Worm (Caenorhabditis elegans) whole organism, young adult: Measurements from ENCODE around the gene T28H10.1.

Experiments
- B0336.3 ChIP-seq: fragments of 200-800 bp; sonication (Bioruptor generic); IDR thresholded peaks from 2 replicates; pipeline ENCODE4 v1.3.6; 2022; ENCODE audit warnings: missing genetic modification characterization, missing compliant biosample characterization
- C06A6.2 ChIP-seq: fragments of 200-800 bp; sonication (Bioruptor generic); conservative IDR thresholded peaks from 2 replicates; pipeline ENCODE4 v1.3.6; 2022; ENCODE audit warnings: missing genetic modification characterization, missing compliant biosample characterization
- F10E7.11 ChIP-seq: sonication (generic microtip); optimal IDR thresholded peaks from 2 replicates; lab custom pipeline; 2017; ENCODE audit warnings: mild to moderate bottlenecking, missing genetic modification characterization, moderate library complexity, missing compliant biosample characterization
- F23B12.7 ChIP-seq: sonication (generic microtip); optimal IDR thresholded peaks from 2 replicates; lab custom pipeline; 2017; ENCODE audit warnings: missing genetic modification characterization, mild to moderate bottlenecking, missing compliant biosample characterization, antibody characterized with exemption, moderate library complexity; ENCODE audit not compliant: insufficient read depth
- F33H1.4 ChIP-seq: fragments of 200-800 bp; sonication (Bioruptor generic); IDR thresholded peaks from 2 replicates; pipeline ENCODE4 v1.3.6; 2022; ENCODE audit warnings: missing genetic modification reagents, missing genetic modification characterization, missing compliant biosample characterization
- F39B2.1 ChIP-seq: fragments of 200-800 bp; sonication (Bioruptor generic); IDR thresholded peaks from 2 replicates; pipeline ENCODE4 v1.3.6; 2022; ENCODE audit warnings: missing genetic modification reagents, missing genetic modification characterization, missing compliant biosample characterization
- F57A8.1 ChIP-seq: fragments of 200-800 bp; sonication (Bioruptor generic); optimal IDR thresholded peaks from 2 replicates; lab custom pipeline; 2018; ENCODE audit warnings: mild to moderate bottlenecking, missing genetic modification characterization, moderate library complexity, missing compliant biosample characterization
- F57C9.4 ChIP-seq: sonication (generic microtip); optimal IDR thresholded peaks from 2 replicates; lab custom pipeline; 2017; ENCODE audit warnings: mild to moderate bottlenecking, missing genetic modification characterization, missing compliant biosample characterization
- K11D2.4 ChIP-seq: fragments of 200-800 bp; sonication (Bioruptor generic); IDR thresholded peaks from 2 replicates; pipeline ENCODE4 v1.3.6; 2022; ENCODE audit warnings: missing genetic modification reagents, missing genetic modification characterization, missing compliant biosample characterization
- Y53G8AR.9 ChIP-seq: fragments of 200-800 bp; sonication (Bioruptor generic); conservative IDR thresholded peaks from 2 replicates; pipeline ENCODE4 v1.3.6; 2022; ENCODE audit warnings: missing genetic modification reagents, missing genetic modification characterization, missing compliant biosample characterization
- Y56A3A.18 ChIP-seq: fragments of 200-800 bp; sonication (Bioruptor generic); IDR thresholded peaks from 2 replicates; pipeline ENCODE4 v1.3.6; 2022; ENCODE audit warnings: missing genetic modification reagents, missing genetic modification characterization, missing compliant biosample characterization
- Y95B8A.8 ChIP-seq: fragments of 200-800 bp; sonication (Bioruptor generic); IDR thresholded peaks from 2 replicates; pipeline ENCODE4 v1.3.6; 2022; ENCODE audit warnings: missing genetic modification reagents, missing genetic modification characterization, missing compliant biosample characterization
- akir-1 ChIP-seq: fragments of 200-800 bp; sonication (Bioruptor generic); optimal IDR thresholded peaks from 2 replicates; lab custom pipeline; 2018; ENCODE audit warnings: mild to moderate bottlenecking, missing genetic modification characterization, moderate library complexity, missing compliant biosample characterization
- atf-7 ChIP-seq: sonication (generic microtip); optimal IDR thresholded peaks from 2 replicates; lab custom pipeline; 2017; ENCODE audit warnings: mild to moderate bottlenecking, missing genetic modification characterization, missing compliant biosample characterization
- cebp-1 ChIP-seq, 2 experiments: fragments of 200-800 bp in 1 of 2; sonication (Bioruptor generic) in 1 of 2; sonication (generic microtip) in 1 of 2; IDR thresholded peaks in 1 of 2; optimal IDR thresholded peaks in 1 of 2; 2 replicates each; pipeline versions ENCODE4 v1.3.6 to Lab custom; 2017 to 2022; ENCODE audit warnings: missing compliant biosample characterization in 2 of 2, missing genetic modification characterization in 2 of 2, mild to moderate bottlenecking in 1 of 2, missing genetic modification reagents in 1 of 2, moderate library complexity in 1 of 2
- cebp-2 ChIP-seq: fragments of 200-800 bp; sonication (Bioruptor generic); IDR thresholded peaks from 2 replicates; pipeline ENCODE4 v1.3.6; 2022; ENCODE audit warnings: missing genetic modification characterization, missing compliant biosample characterization
- ceh-58 ChIP-seq: fragments of 200-800 bp; sonication (Bioruptor generic); IDR thresholded peaks from 2 replicates; pipeline ENCODE4 v1.3.6; 2022; ENCODE audit warnings: missing genetic modification characterization, missing compliant biosample characterization
- ceh-79 ChIP-seq: sonication (generic microtip); optimal IDR thresholded peaks from 2 replicates; lab custom pipeline; 2017; ENCODE audit warnings: mild to moderate bottlenecking, missing genetic modification characterization, missing compliant biosample characterization
- chd-7 ChIP-seq: sonication (generic microtip); optimal IDR thresholded peaks from 2 replicates; lab custom pipeline; 2016; ENCODE audit warnings: mild to moderate bottlenecking, missing genetic modification characterization, moderate library complexity, missing compliant biosample characterization
- dox-1 ChIP-seq: fragments of 200-800 bp; sonication (Bioruptor generic); IDR thresholded peaks from 2 replicates; pipeline ENCODE4 v1.3.6; 2022; ENCODE audit warnings: missing genetic modification reagents, missing genetic modification characterization, missing compliant biosample characterization
- ekl-4 ChIP-seq: fragments of 200-800 bp; sonication (Bioruptor generic); IDR thresholded peaks from 2 replicates; pipeline ENCODE4 v1.3.6; 2022; ENCODE audit warnings: missing genetic modification reagents, missing genetic modification characterization, missing compliant biosample characterization
- fkh-3 ChIP-seq: sonication (generic microtip); optimal IDR thresholded peaks from 2 replicates; lab custom pipeline; 2016; ENCODE audit warnings: mild to moderate bottlenecking, missing genetic modification characterization, missing compliant biosample characterization
- gei-17 ChIP-seq: fragments of 200-800 bp; sonication (Bioruptor generic); optimal IDR thresholded peaks from 2 replicates; lab custom pipeline; 2018; ENCODE audit warnings: mild to moderate bottlenecking, missing genetic modification characterization, missing compliant biosample characterization
- hmg-1.2 ChIP-seq: fragments of 200-800 bp; sonication (Bioruptor generic); IDR thresholded peaks from 2 replicates; pipeline ENCODE4 v1.3.6; 2022; ENCODE audit warnings: missing genetic modification reagents, missing genetic modification characterization, missing compliant biosample characterization
- hmg-20 ChIP-seq: fragments of 200-800 bp; sonication (Bioruptor generic); IDR thresholded peaks from 2 replicates; pipeline ENCODE4 v1.3.6; 2022; ENCODE audit warnings: missing genetic modification reagents, missing genetic modification characterization, missing compliant biosample characterization
- hrde-1 ChIP-seq: sonication (generic microtip); optimal IDR thresholded peaks from 2 replicates; lab custom pipeline; 2016; ENCODE audit warnings: missing genetic modification characterization, mild to moderate bottlenecking, missing compliant biosample characterization, moderate library complexity, missing genotype, missing genetic modification reagents, borderline replicate concordance
- lag-1 ChIP-seq: fragments of 200-800 bp; sonication (Bioruptor generic); IDR thresholded peaks from 2 replicates; pipeline ENCODE4 v1.3.6; 2022; ENCODE audit warnings: missing genetic modification reagents, missing genetic modification characterization, missing compliant biosample characterization
- let-607 ChIP-seq, 2 experiments: fragments of 200-800 bp in 1 of 2; sonication (Bioruptor generic) in 1 of 2; sonication (generic microtip) in 1 of 2; optimal IDR thresholded peaks; 2 replicates each; lab custom pipeline; 2016 to 2018; ENCODE audit warnings: mild to moderate bottlenecking in 2 of 2, missing compliant biosample characterization in 2 of 2, missing genetic modification characterization in 2 of 2, moderate library complexity in 2 of 2, missing genotype in 1 of 2
- lin-54 ChIP-seq: fragments of 200-800 bp; sonication (Bioruptor generic); optimal IDR thresholded peaks from 2 replicates; lab custom pipeline; 2018; ENCODE audit warnings: mild to moderate bottlenecking, missing genetic modification characterization, missing compliant biosample characterization
- lsl-1 ChIP-seq: fragments of 200-800 bp; sonication (Bioruptor generic); optimal IDR thresholded peaks from 2 replicates; lab custom pipeline; 2018; ENCODE audit warnings: mild to moderate bottlenecking, missing genetic modification characterization, moderate library complexity, missing compliant biosample characterization
- madf-10 ChIP-seq: sonication (generic microtip); optimal IDR thresholded peaks from 2 replicates; lab custom pipeline; 2016; ENCODE audit warnings: mild to moderate bottlenecking, missing genetic modification characterization, missing compliant biosample characterization
- madf-3 ChIP-seq: fragments of 200-800 bp; sonication (Bioruptor generic); IDR thresholded peaks from 2 replicates; pipeline ENCODE4 v1.3.6; 2022; ENCODE audit warnings: missing genetic modification reagents, missing genetic modification characterization, missing compliant biosample characterization
- mel-28 ChIP-seq: sonication (generic microtip); optimal IDR thresholded peaks from 2 replicates; lab custom pipeline; 2016; ENCODE audit warnings: borderline replicate concordance, mild to moderate bottlenecking, missing genetic modification characterization, missing compliant biosample characterization
- nhr-179 ChIP-seq: sonication (generic microtip); optimal IDR thresholded peaks from 2 replicates; lab custom pipeline; 2016; ENCODE audit warnings: mild to moderate bottlenecking, missing genetic modification characterization, missing compliant biosample characterization
- repo-1 ChIP-seq: sonication (generic microtip); optimal IDR thresholded peaks from 2 replicates; lab custom pipeline; 2017; ENCODE audit warnings: mild to moderate bottlenecking, missing genetic modification characterization, missing compliant biosample characterization
- sdz-38 ChIP-seq: sonication (generic microtip); optimal IDR thresholded peaks from 2 replicates; lab custom pipeline; 2016; ENCODE audit warnings: missing genotype, missing genetic modification characterization, missing compliant biosample characterization
- snpc-1.1 ChIP-seq: sonication (generic microtip); optimal IDR thresholded peaks from 2 replicates; lab custom pipeline; 2017; ENCODE audit warnings: missing genetic modification characterization, mild to moderate bottlenecking, missing compliant biosample characterization, antibody characterized with exemption, moderate library complexity, missing genotype, missing genetic modification reagents; ENCODE audit not compliant: insufficient read depth
- snpc-1.3 ChIP-seq: sonication (generic microtip); optimal IDR thresholded peaks from 2 replicates; lab custom pipeline; 2017; ENCODE audit warnings: missing genetic modification characterization, mild to moderate bottlenecking, missing compliant biosample characterization, antibody characterized with exemption, moderate library complexity, missing genotype, missing genetic modification reagents; ENCODE audit not compliant: insufficient read depth
- snpc-3.4 ChIP-seq: sonication (generic microtip); optimal IDR thresholded peaks from 2 replicates; lab custom pipeline; 2017; ENCODE audit warnings: missing genetic modification characterization, mild to moderate bottlenecking, missing compliant biosample characterization, antibody characterized with exemption, moderate library complexity, missing genotype, missing genetic modification reagents
- snpc-4 ChIP-seq, 5 experiments: fragments of 150-350 bp in 1 of 5; sonication (generic microtip) in 4 of 5; optimal IDR thresholded peaks; 2 replicates each; lab custom pipeline; 2014 to 2018; ENCODE audit warnings: missing genetic modification characterization in 5 of 5, missing biosample characterization in 3 of 5, antibody characterized with exemption in 2 of 5, mild to moderate bottlenecking in 2 of 5, missing compliant biosample characterization in 2 of 5, missing genotype in 2 of 5, moderate library complexity in 2 of 5, missing genetic modification reagents in 1 of 5
- sptf-2 ChIP-seq: fragments of 200-800 bp; sonication (Bioruptor generic); optimal IDR thresholded peaks from 2 replicates; lab custom pipeline; 2018; ENCODE audit warnings: mild to moderate bottlenecking, missing genetic modification characterization, missing compliant biosample characterization
- unc-130 ChIP-seq: sonication (generic microtip); optimal IDR thresholded peaks from 2 replicates; lab custom pipeline; 2016; ENCODE audit warnings: missing genetic modification reagents, missing genetic modification characterization, missing compliant biosample characterization
- zim-3 ChIP-seq: sonication (generic microtip); optimal IDR thresholded peaks from 2 replicates; lab custom pipeline; 2017; ENCODE audit warnings: mild to moderate bottlenecking, missing genetic modification characterization, moderate library complexity, missing compliant biosample characterization
- ztf-25 ChIP-seq: fragments of 200-800 bp; sonication (Bioruptor generic); IDR thresholded peaks from 2 replicates; pipeline ENCODE4 v1.3.6; 2022; ENCODE audit warnings: missing genetic modification reagents, missing genetic modification characterization, missing compliant biosample characterization
- ztf-26 ChIP-seq: sonication (generic microtip); optimal IDR thresholded peaks from 2 replicates; lab custom pipeline; 2017; ENCODE audit warnings: missing genetic modification characterization, missing compliant biosample characterization

The T28H10.1 gene

DNA sequence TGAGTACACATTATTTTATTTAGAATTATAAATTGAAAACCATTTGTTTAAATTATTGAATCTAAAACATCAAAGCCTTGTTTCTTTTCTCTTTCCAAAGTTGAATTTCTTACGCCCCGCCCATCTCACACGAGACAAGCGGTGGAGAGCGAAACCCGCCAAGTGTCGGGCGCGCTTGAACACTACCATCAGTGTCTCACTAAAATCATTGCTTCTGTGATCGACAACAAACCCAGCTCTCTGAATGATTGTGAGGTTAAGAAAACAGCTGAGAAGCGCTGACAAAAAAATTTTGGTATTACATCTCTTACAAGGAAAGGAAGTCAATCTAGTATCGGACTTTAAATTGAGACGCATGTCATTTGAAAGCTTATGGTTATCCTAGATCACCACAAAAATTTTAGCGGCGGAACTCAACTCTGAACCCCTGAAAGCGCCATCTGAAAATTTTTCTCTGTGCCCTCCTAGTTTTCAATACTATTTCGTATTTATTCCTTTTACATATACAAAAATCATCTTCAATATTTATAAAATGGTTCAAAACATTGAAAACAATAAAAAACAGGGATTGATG, 12.4 kb upstream of the T28H10.1 start (continued):
- peak; percentile 100 for TF ChIP-seq snpc-1.1 (tag; lab: Kevin White, UChicago)
- TF ChIP-seq F23B12.7 (tag; lab: Kevin White, UChicago), result peak; percentile 56
- peak; percentile 24 for TF ChIP-seq hrde-1
- peak; percentile 100 for TF ChIP-seq snpc-4 (GFP tag; optimal IDR thresholded peaks at IDR 0.05; lab: Kevin White, UChicago)
- TF ChIP-seq snpc-4 (tag; optimal IDR thresholded peaks at IDR 0.05; lab: Kevin White, UChicago), result peak; percentile 99 to 100 (median 100)
- peak in 1 of 2 experiments; percentile 8 for TF ChIP-seq let-607 (tag; optimal IDR thresholded peaks at IDR 0.05; lab: Kevin White, UChicago)
- no peak for TF ChIP-seq F57A8.1 (GFP tag; lab: Kevin White, UChicago)
- peak; percentile 88 for TF ChIP-seq B0336.3
- no peak for TF ChIP-seq Y95B8A.8 (GFP tag; lab: Robert Waterston, UW)
- 0 out of 2 replicates have a peak, but pooled peaks have one; percentile 7 for TF ChIP-seq madf-3 (GFP tag; lab: Robert Waterston, UW)
- no peak for TF ChIP-seq C06A6.2 (GFP tag; lab: Robert Waterston, UW)
- TF ChIP-seq dox-1 (GFP tag; lab: Robert Waterston, UW), result peak; percentile 94
- 0 out of 2 replicates have a peak, but pooled peaks have one; percentile 85 for TF ChIP-seq F39B2.1
- TF ChIP-seq atf-7, result peak; percentile 10
- peak; percentile 9 for TF ChIP-seq sptf-2 (GFP tag; lab: Kevin White, UChicago)
- no peak for TF ChIP-seq chd-7 (tag; lab: Kevin White, UChicago)
- no peak for TF ChIP-seq F10E7.11 (tag; lab: Kevin White, UChicago)
- TF ChIP-seq nhr-179, result no peak
- peak; percentile 13 for TF ChIP-seq unc-130
- TF ChIP-seq ceh-58 (GFP tag; lab: Robert Waterston, UW), result no peak
- TF ChIP-seq akir-1, result no peak
- peak; percentile 90 for TF ChIP-seq Y56A3A.18 (GFP tag; lab: Robert Waterston, UW)
- no peak for TF ChIP-seq ztf-25 (GFP tag; lab: Robert Waterston, UW)
- no peak for TF ChIP-seq F57C9.4 (tag; lab: Kevin White, UChicago)
- no peak for TF ChIP-seq zim-3 (tag; lab: Kevin White, UChicago)
- TF ChIP-seq madf-10 (tag; lab: Kevin White, UChicago), result peak; percentile 38
- TF ChIP-seq F33H1.4 (GFP tag; lab: Robert Waterston, UW), result peak; percentile 50
- peak; percentile 88 for TF ChIP-seq Y53G8AR.9
- TF ChIP-seq ekl-4 (GFP tag; lab: Robert Waterston, UW), result peak; percentile 93
- peak; percentile 79 for TF ChIP-seq repo-1 (tag; lab: Kevin White, UChicago)
- TF ChIP-seq lsl-1 (GFP tag; lab: Kevin White, UChicago), result peak; percentile 70
- peak; percentile 97 for TF ChIP-seq hmg-1.2 (GFP tag; lab: Robert Waterston, UW)
- no peak for TF ChIP-seq lag-1
- peak; percentile 82 for TF ChIP-seq lin-54 (GFP tag; lab: Kevin White, UChicago)
- TF ChIP-seq hmg-20 (GFP tag; lab: Robert Waterston, UW), result peak; percentile 56; the same call in 1 of the 2 replicates
- peak; percentile 97 for TF ChIP-seq snpc-1.3 (tag; lab: Kevin White, UChicago)
- TF ChIP-seq ztf-26, result peak; percentile 1
- TF ChIP-seq cebp-2 (GFP tag; lab: Robert Waterston, UW), result 0 out of 2 replicates have a peak, but pooled peaks have one; percentile 45
- TF ChIP-seq fkh-3, result no peak
- TF ChIP-seq snpc-3.4 (tag; lab: Kevin White, UChicago), result peak; percentile 99
- no peak for TF ChIP-seq sdz-38 (tag; lab: Kevin White, UChicago)
- TF ChIP-seq mel-28, result no peak
- TF ChIP-seq ceh-79 (tag; lab: Kevin White, UChicago), result no peak
- no peak for TF ChIP-seq cebp-1 (GFP tag; IDR thresholded peaks at IDR 0.05; lab: Robert Waterston, UW)
- TF ChIP-seq cebp-1 (tag; optimal IDR thresholded peaks at IDR 0.05; lab: Kevin White, UChicago), result peak; percentile 62
- peak; percentile 68; the same call in 1 of the 2 replicates for TF ChIP-seq K11D2.4 (GFP tag; lab: Robert Waterston, UW)
- no peak for TF ChIP-seq gei-17 (GFP tag; lab: Kevin White, UChicago)
